In the genomic region with DNA sequence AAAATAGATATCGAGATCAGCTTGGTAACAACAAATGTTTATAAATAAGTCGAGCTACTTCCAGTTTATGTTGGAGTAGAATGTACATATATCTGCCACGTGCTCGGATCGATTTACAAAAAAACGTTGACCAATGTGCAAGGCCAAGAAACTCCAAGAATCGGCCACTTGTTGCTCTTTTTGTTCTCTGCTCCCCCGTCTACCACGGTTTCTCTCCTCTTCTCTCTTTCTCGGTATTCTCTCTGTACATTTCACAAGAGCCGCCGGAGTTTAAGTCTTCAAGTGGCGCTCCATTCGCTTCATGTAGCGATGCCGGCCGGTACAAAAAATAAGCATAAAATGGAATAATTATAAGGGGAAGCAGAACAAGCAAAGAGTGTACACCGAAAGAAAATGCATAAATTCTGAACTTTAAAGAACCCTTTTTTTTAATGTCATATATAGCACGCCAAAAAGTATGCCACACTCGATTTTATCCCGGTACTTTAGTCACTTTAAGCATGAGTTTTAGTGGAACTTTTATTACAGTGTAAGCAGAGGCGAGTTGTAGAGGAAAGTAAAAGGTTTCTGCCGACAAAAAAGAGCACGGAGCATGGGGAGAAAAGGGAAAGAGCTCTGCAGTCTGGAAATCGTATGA, we compare ENCODE assay signal across 2 fruit fly cellular contexts.
TF ChIP-seq lines count a peak whose summit lies in the region.

No protein-coding gene starts in this region.

TF ChIP-seq in whole organism, embryonic, 481 proteins besides CTCF, POLR2A, EP300 and RAD21 (continued from another document and continues in another):
- peak; percentile 90 for TF ChIP-seq gt (GFP tag; IDR thresholded peaks at IDR 0.05; lab: Robert Waterston, UW)
- TF ChIP-seq CG10431 (GFP tag; optimal IDR thresholded peaks at IDR 0.05; lab: Kevin White, UChicago): peak; percentile 93
- TF ChIP-seq slp2 (GFP tag; optimal IDR thresholded peaks at IDR 0.05; lab: Kevin White, UChicago): peak; percentile 97
- peak; percentile 78 for TF ChIP-seq wdn (GFP tag; IDR thresholded peaks at IDR 0.05; lab: Robert Waterston, UW)
- TF ChIP-seq Hmr (GFP tag; optimal IDR thresholded peaks at IDR 0.05; lab: Kevin White, UChicago): peak; percentile 77
- TF ChIP-seq sens (GFP tag; lab: Kevin White, UChicago): peak; percentile 100
- peak; percentile 69 for TF ChIP-seq CG15011 (GFP tag; optimal IDR thresholded peaks at IDR 0.05; lab: Kevin White, UChicago)
- peak; percentile 89 for TF ChIP-seq CG4707 (GFP tag; optimal IDR thresholded peaks at IDR 0.05; lab: Kevin White, UChicago)
- no peak for TF ChIP-seq Doc3 (GFP tag; IDR thresholded peaks at IDR 0.05; lab: Robert Waterston, UW; ENCODE audit: partially characterized antibody)
- no peak for TF ChIP-seq cg (GFP tag; optimal IDR thresholded peaks at IDR 0.05; lab: Kevin White, UChicago)
- peak; percentile 96 for TF ChIP-seq CG31441 (GFP tag; IDR thresholded peaks at IDR 0.05; lab: Robert Waterston, UW)
- TF ChIP-seq trem (tag; optimal IDR thresholded peaks at IDR 0.05; lab: Kevin White, UChicago): peak; percentile 92
- peak; percentile 68; the same call in 1 of the 2 replicates for TF ChIP-seq E2f2 (GFP tag; IDR thresholded peaks at IDR 0.05; lab: Robert Waterston, UW)
- peak; percentile 69 for TF ChIP-seq tup (GFP tag; optimal IDR thresholded peaks at IDR 0.05; lab: Kevin White, UChicago)
- TF ChIP-seq klu (GFP tag; IDR thresholded peaks at IDR 0.05; lab: Robert Waterston, UW): peak; percentile 54; the same call in 1 of the 2 replicates
- TF ChIP-seq Xrp1 (GFP tag; IDR thresholded peaks at IDR 0.05; lab: Robert Waterston, UW): peak; percentile 94
- no peak for TF ChIP-seq lov (optimal IDR thresholded peaks at IDR 0.05; lab: Kevin White, UChicago)
- peak; percentile 96 for TF ChIP-seq lov (GFP tag; IDR thresholded peaks at IDR 0.05; lab: Robert Waterston, UW)
- peak; percentile 92 for TF ChIP-seq cato (GFP tag; optimal IDR thresholded peaks at IDR 0.05; lab: Kevin White, UChicago; ENCODE audit: borderline replicate concordance)
- peak; percentile 82 for TF ChIP-seq CG7357 (GFP tag; IDR thresholded peaks at IDR 0.05; lab: Robert Waterston, UW)
- TF ChIP-seq CG30431 (GFP tag; optimal IDR thresholded peaks at IDR 0.05; lab: Kevin White, UChicago): peak; percentile 90
- peak; percentile 89 for TF ChIP-seq CG32532 (GFP tag; IDR thresholded peaks at IDR 0.05; lab: Robert Waterston, UW)
- TF ChIP-seq Camta (GFP tag; optimal IDR thresholded peaks at IDR 0.05; lab: Kevin White, UChicago): peak; percentile 96
- peak; percentile 89 for TF ChIP-seq HLH54F (GFP tag; optimal IDR thresholded peaks at IDR 0.05; lab: Kevin White, UChicago)
- TF ChIP-seq CG7987 (GFP tag; optimal IDR thresholded peaks at IDR 0.05; lab: Kevin White, UChicago): peak; percentile 85
- TF ChIP-seq CG33213 (GFP tag; optimal IDR thresholded peaks at IDR 0.05; lab: Kevin White, UChicago): peak; percentile 96
- TF ChIP-seq Doc2 (GFP tag; IDR thresholded peaks at IDR 0.05; lab: Robert Waterston, UW): peak; percentile 38; the same call in 1 of the 2 replicates
- TF ChIP-seq eyg (GFP tag; optimal IDR thresholded peaks at IDR 0.05; lab: Kevin White, UChicago): peak; percentile 89
- peak; percentile 84 for TF ChIP-seq CG31388 (GFP tag; optimal IDR thresholded peaks at IDR 0.05; lab: Kevin White, UChicago)
- TF ChIP-seq CG5953 (GFP tag; IDR thresholded peaks at IDR 0.05; lab: Robert Waterston, UW): peak; percentile 86
- TF ChIP-seq D19B (GFP tag; optimal IDR thresholded peaks at IDR 0.05; lab: Kevin White, UChicago): peak; percentile 63
- TF ChIP-seq Tbp (GFP tag; optimal IDR thresholded peaks at IDR 0.05; lab: Kevin White, UChicago): no peak
- TF ChIP-seq CG6654 (GFP tag; optimal IDR thresholded peaks at IDR 0.05; lab: Kevin White, UChicago): peak; percentile 89
- peak; percentile 58 for TF ChIP-seq gsb (GFP tag; IDR thresholded peaks at IDR 0.05; lab: Robert Waterston, UW)
- peak; percentile 89 for TF ChIP-seq CG10366 (GFP tag; IDR thresholded peaks at IDR 0.05; lab: Robert Waterston, UW)
- no peak for TF ChIP-seq Dfd (GFP tag; optimal IDR thresholded peaks at IDR 0.05; lab: Kevin White, UChicago)
- TF ChIP-seq Nf-YA (GFP tag; IDR thresholded peaks at IDR 0.05; lab: Robert Waterston, UW): peak; percentile 86
- TF ChIP-seq BtbVII (GFP tag; optimal IDR thresholded peaks at IDR 0.05; lab: Kevin White, UChicago): peak; percentile 81
- TF ChIP-seq ind (GFP tag; optimal IDR thresholded peaks at IDR 0.05; lab: Kevin White, UChicago): peak; percentile 96
- TF ChIP-seq CG1603 (tag; optimal IDR thresholded peaks at IDR 0.05; lab: Kevin White, UChicago): peak; percentile 96
- peak; percentile 11 for TF ChIP-seq CG4328 (GFP tag; optimal IDR thresholded peaks at IDR 0.05; lab: Kevin White, UChicago)
- TF ChIP-seq sima (GFP tag; optimal IDR thresholded peaks at IDR 0.05; lab: Kevin White, UChicago): peak; percentile 76
- no peak for TF ChIP-seq gcm (GFP tag; optimal IDR thresholded peaks at IDR 0.05; lab: Kevin White, UChicago)
- TF ChIP-seq MBD-R2 (GFP tag; IDR thresholded peaks at IDR 0.05; lab: Robert Waterston, UW): peak; percentile 44; the same call in 1 of the 2 replicates
- peak; percentile 89 for TF ChIP-seq CG12769 (tag; optimal IDR thresholded peaks at IDR 0.05; lab: Kevin White, UChicago)
- peak; percentile 55 for TF ChIP-seq CG15696 (tag; optimal IDR thresholded peaks at IDR 0.05; lab: Kevin White, UChicago)
- TF ChIP-seq TFAM (GFP tag; optimal IDR thresholded peaks at IDR 0.05; lab: Kevin White, UChicago): peak; percentile 67
- TF ChIP-seq da (GFP tag; optimal IDR thresholded peaks at IDR 0.05; lab: Kevin White, UChicago): peak; percentile 73
- peak; percentile 82 for TF ChIP-seq CG14441 (GFP tag; IDR thresholded peaks at IDR 0.05; lab: Robert Waterston, UW)
- TF ChIP-seq nmo (GFP tag; optimal IDR thresholded peaks at IDR 0.05; lab: Kevin White, UChicago): peak; percentile 97
- peak; percentile 93 for TF ChIP-seq dmrt99B (tag; optimal IDR thresholded peaks at IDR 0.05; lab: Kevin White, UChicago)
- TF ChIP-seq CG4617 (GFP tag; optimal IDR thresholded peaks at IDR 0.05; lab: Kevin White, UChicago; ENCODE audit: borderline replicate concordance): peak; percentile 66
- TF ChIP-seq CG15601 (tag; optimal IDR thresholded peaks at IDR 0.05; lab: Kevin White, UChicago): peak; percentile 96
- peak; percentile 86 for TF ChIP-seq Bteb2 (GFP tag; optimal IDR thresholded peaks at IDR 0.05; lab: Kevin White, UChicago)
- peak; percentile 80 for TF ChIP-seq vfl (GFP tag; optimal IDR thresholded peaks at IDR 0.05; lab: Kevin White, UChicago)
- peak; percentile 34; the same call in 1 of the 2 replicates for TF ChIP-seq toy (GFP tag; IDR thresholded peaks at IDR 0.05; lab: Robert Waterston, UW)
- peak; percentile 78 for TF ChIP-seq dimm (GFP tag; IDR thresholded peaks at IDR 0.05; lab: Robert Waterston, UW)
- TF ChIP-seq CG9817 (tag; optimal IDR thresholded peaks at IDR 0.05; lab: Kevin White, UChicago): peak; percentile 83
- peak; percentile 84 for TF ChIP-seq CG17612 (GFP tag; IDR thresholded peaks at IDR 0.05; lab: Robert Waterston, UW)
- TF ChIP-seq NfI (GFP tag; optimal IDR thresholded peaks at IDR 0.05; lab: Kevin White, UChicago): peak; percentile 94
- TF ChIP-seq ab (GFP tag; optimal IDR thresholded peaks at IDR 0.05; lab: Kevin White, UChicago): peak; percentile 88

TF ChIP-seq in whole organism, prepupa, 60 proteins besides CTCF, POLR2A, EP300 and RAD21 (continued from another document):
- peak; percentile 98 for TF ChIP-seq CG6854 (GFP tag; optimal IDR thresholded peaks at IDR 0.05; lab: Kevin White, UChicago)
- TF ChIP-seq salr (GFP tag; optimal IDR thresholded peaks at IDR 0.05; lab: Kevin White, UChicago): peak; percentile 99
- peak; percentile 99 for TF ChIP-seq lz (GFP tag; optimal IDR thresholded peaks at IDR 0.05; lab: Kevin White, UChicago)
- TF ChIP-seq acj6 (GFP tag; optimal IDR thresholded peaks at IDR 0.05; lab: Kevin White, UChicago): peak; percentile 99
- TF ChIP-seq Eip75B (GFP tag; optimal IDR thresholded peaks at IDR 0.05; lab: Kevin White, UChicago): peak; percentile 100
- peak; percentile 97 for TF ChIP-seq CG16779 (tag; optimal IDR thresholded peaks at IDR 0.05; lab: Kevin White, UChicago)
- TF ChIP-seq fkh (GFP tag; optimal IDR thresholded peaks at IDR 0.05; lab: Kevin White, UChicago): peak; percentile 49
- TF ChIP-seq CG1621 (tag; optimal IDR thresholded peaks at IDR 0.05; lab: Kevin White, UChicago): peak; percentile 99
- peak; percentile 99 for TF ChIP-seq Met (GFP tag; optimal IDR thresholded peaks at IDR 0.05; lab: Kevin White, UChicago)
- peak; percentile 99 for TF ChIP-seq pdm3 (GFP tag; optimal IDR thresholded peaks at IDR 0.05; lab: Kevin White, UChicago)
- peak; percentile 98 to 99 for TF ChIP-seq ss (GFP tag; optimal IDR thresholded peaks at IDR 0.05; lab: Kevin White, UChicago)
- peak; percentile 99 for TF ChIP-seq CG31627 (GFP tag; optimal IDR thresholded peaks at IDR 0.05; lab: Kevin White, UChicago)
TF ChIP-seq in whole organism, prepupa: peak in this region for 60.
